Worm (Caenorhabditis elegans): Measurements from ENCODE around the gene F49F1.11.

Gene F49F1.11

ce11 chrIV:4164392-4164791 is 23.2 kb upstream of the F49F1.11 start, which contains the start of gene scrm-8:
TSS of gene scrm-8 (plus strand) at chrIV:4164692.
- TF ChIP-seq let-526 (GFP tag; IDR thresholded peaks at IDR 0.05) (no peak), ets-4 (GFP tag; optimal IDR thresholded peaks at IDR 0.05) (no peak), B0336.3 (GFP tag; IDR thresholded peaks at IDR 0.05) (no peak), Y53G8AR.9 (GFP tag; conservative IDR thresholded peaks at IDR 0.05) (no peak)

ce11 chrIV:4162121-4162520 is 20.9 kb upstream of the F49F1.11 start, which contains the start of gene scrm-5:
TSS of gene scrm-5 (plus strand) at chrIV:4162421.
- TF ChIP-seq Y56A3A.18 (GFP tag; IDR thresholded peaks at IDR 0.05) (no peak), ama-1 (optimal IDR thresholded peaks at IDR 0.05) (no peak), ama-1 (GFP tag; optimal IDR thresholded peaks at IDR 0.05) (no peak), B0336.3 (GFP tag; IDR thresholded peaks at IDR 0.05) (no peak), Y79H2A.3 (GFP tag; conservative IDR thresholded peaks at IDR 0.05) (no peak), K12H6.12 (tag; optimal IDR thresholded peaks at IDR 0.05) (no peak), mxl-1 (tag; optimal IDR thresholded peaks at IDR 0.05) (no peak), lir-1 (GFP tag; conservative IDR thresholded peaks at IDR 0.05) (no peak), F52B5.7 (tag; optimal IDR thresholded peaks at IDR 0.05) (no peak), gei-17 (GFP tag; optimal IDR thresholded peaks at IDR 0.05) (no peak), snpc-3.4 (tag; optimal IDR thresholded peaks at IDR 0.05) (no peak), zfh-2 (GFP tag; conservative IDR thresholded peaks at IDR 0.05) (no peak), T07F8.4 (tag; optimal IDR thresholded peaks at IDR 0.05) (no peak), nhr-80 (tag; optimal IDR thresholded peaks at IDR 0.05) (no peak), lsl-1 (GFP tag; optimal IDR thresholded peaks at IDR 0.05) (no peak), ztf-28 (GFP tag; IDR thresholded peaks at IDR 0.05) (no peak), zim-3 (tag; optimal IDR thresholded peaks at IDR 0.05) (no peak), egl-44 (GFP tag; IDR thresholded peaks at IDR 0.05) (no peak), ekl-4 (GFP tag; IDR thresholded peaks at IDR 0.05) (no peak)

ce11 chrIV:4154641-4155040 is 13.4 kb upstream of the F49F1.11 start, which contains the start of gene K08D10.14:
TSS of gene K08D10.14 (plus strand) at chrIV:4154941.
- TF ChIP-seq nhr-80 (tag; optimal IDR thresholded peaks at IDR 0.05), result peak; percentile 17
- TF ChIP-seq nfya-2 (GFP tag; IDR thresholded peaks at IDR 0.05), result no peak
- no peak for TF ChIP-seq C17E4.6 (GFP tag; IDR thresholded peaks at IDR 0.05)
- no peak for TF ChIP-seq mel-28 (tag; optimal IDR thresholded peaks at IDR 0.05; ENCODE audit: borderline replicate concordance)

ce11 chrIV:4152143-4152542 is 10.9 kb upstream of the F49F1.11 start, which contains the start of the genes K08D10.10 and R07C12.1:
TSS of gene K08D10.10 (plus strand) at chrIV:4152235.
TSS of gene R07C12.1 (plus strand) at chrIV:4152456.
- TF ChIP-seq tlf-1 (GFP tag; optimal IDR thresholded peaks at IDR 0.05) (no peak), nhr-80 (tag; optimal IDR thresholded peaks at IDR 0.05) (peak; percentile 42)

DNA sequence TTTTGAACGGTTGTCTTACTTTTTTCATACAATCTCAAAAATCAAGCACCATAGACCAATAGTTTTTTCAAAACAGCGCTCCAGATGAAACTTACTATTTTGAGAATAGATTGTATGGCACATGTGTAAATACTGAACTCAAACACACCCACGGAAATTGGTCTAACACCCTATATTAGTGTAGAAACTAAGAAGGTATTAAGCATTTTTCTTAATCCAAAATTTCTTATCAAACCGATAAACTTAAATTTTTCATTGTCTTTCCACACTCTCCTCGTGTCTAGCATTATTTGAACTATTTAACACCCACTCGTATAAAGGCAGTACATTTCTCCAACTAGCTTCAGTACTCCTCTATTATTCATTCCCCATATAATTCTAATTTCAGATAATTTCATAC is 8.9 kb upstream of the F49F1.11 start:
- TF ChIP-seq B0035.1 (tag; optimal IDR thresholded peaks at IDR 0.05) (no peak), ceh-100 (GFP tag; IDR thresholded peaks at IDR 0.05) (no peak), tbp1 (GFP tag; optimal IDR thresholded peaks at IDR 0.05) (no peak), ama-1 (optimal IDR thresholded peaks at IDR 0.05) (no peak), ama-1 (GFP tag; optimal IDR thresholded peaks at IDR 0.05) (no peak), attf-5 (GFP tag; optimal IDR thresholded peaks at IDR 0.05) (no peak), B0019.2 (GFP tag; conservative IDR thresholded peaks at IDR 0.05) (no peak), chd-7 (tag; optimal IDR thresholded peaks at IDR 0.05) (no peak), egl-44 (GFP tag; IDR thresholded peaks at IDR 0.05) (no peak), lin-35 (GFP tag; optimal IDR thresholded peaks at IDR 0.05) (no peak), snpc-1.3 (tag; optimal IDR thresholded peaks at IDR 0.05; ENCODE audit: insufficient read depth) (no peak)

Measured in whole organism, young adult.